Worm (Caenorhabditis elegans): ENCODE measurements around the gene sams-3.

ce11 chrIV:5820953-5821352 is 27.5 kb upstream of the sams-3 start:
- no peak for TF ChIP-seq ztf-4 (tag; optimal IDR thresholded peaks at IDR 0.05)
- TF ChIP-seq xbp-1 (tag; optimal IDR thresholded peaks at IDR 0.05): no peak
- no peak for TF ChIP-seq nhr-90 (tag; optimal IDR thresholded peaks at IDR 0.05; ENCODE audit: poor library complexity)
- no peak for TF ChIP-seq skn-1 (tag; optimal IDR thresholded peaks at IDR 0.05)
- TF ChIP-seq nhr-28 (tag; optimal IDR thresholded peaks at IDR 0.05): no peak
- no peak for TF ChIP-seq nhr-237 (tag; optimal IDR thresholded peaks at IDR 0.05)
- no peak for TF ChIP-seq zag-1 (tag; optimal IDR thresholded peaks at IDR 0.05)
- TF ChIP-seq hlh-17 (GFP tag; optimal IDR thresholded peaks at IDR 0.05; ENCODE audit: borderline replicate concordance): no peak
- no peak for TF ChIP-seq nhr-77 (tag; optimal IDR thresholded peaks at IDR 0.05)

Data from whole organism, L1 larva.